2 fruit fly cellular contexts compared by ENCODE assay signal in genomic region chr3L:18272321-18273054, dm6.
TF ChIP-seq lines count a peak whose summit lies in the region.

No protein-coding gene starts in this region.

TF ChIP-seq in whole organism, embryonic, 481 proteins besides CTCF, POLR2A, EP300 and RAD21 (continued from another document and continues in another):
- TF ChIP-seq MESR4 (GFP tag; optimal IDR thresholded peaks at IDR 0.05; lab: Kevin White, UChicago) (no peak), CG13287 (GFP tag; IDR thresholded peaks at IDR 0.05; lab: Robert Waterston, UW; ENCODE audit: partially characterized antibody) (no peak), CG9437 (GFP tag; optimal IDR thresholded peaks at IDR 0.05; lab: Kevin White, UChicago) (peak; percentile 37), CG17829 (tag; optimal IDR thresholded peaks at IDR 0.05; lab: Kevin White, UChicago) (peak; percentile 57), E2f1 (GFP tag; IDR thresholded peaks at IDR 0.05; lab: Robert Waterston, UW) (no peak), CG11560 (tag; IDR thresholded peaks at IDR 0.05; lab: Robert Waterston, UW) (no peak), al (GFP tag; IDR thresholded peaks at IDR 0.05; lab: Robert Waterston, UW) (no peak), Rx (GFP tag; IDR thresholded peaks at IDR 0.05; lab: Robert Waterston, UW) (no peak), sob (GFP tag; IDR thresholded peaks at IDR 0.05; lab: Robert Waterston, UW) (peak; percentile 44; the same call in 1 of the 2 replicates), CG33557 (GFP tag; optimal IDR thresholded peaks at IDR 0.05; lab: Kevin White, UChicago) (peak; percentile 31), Deaf1 (tag; optimal IDR thresholded peaks at IDR 0.05; lab: Kevin White, UChicago) (peak; percentile 80), CG6272 (GFP tag; IDR thresholded peaks at IDR 0.05; lab: Robert Waterston, UW) (no peak), CG32767 (GFP tag; IDR thresholded peaks at IDR 0.05; lab: Robert Waterston, UW) (0 out of 2 replicates have a peak, but pooled peaks have one; percentile 12), nerfin-1 (tag; optimal IDR thresholded peaks at IDR 0.05; lab: Kevin White, UChicago) (peak; percentile 86), Usf (GFP tag; optimal IDR thresholded peaks at IDR 0.05; lab: Kevin White, UChicago) (peak; percentile 18), Tbp (GFP tag; optimal IDR thresholded peaks at IDR 0.05; lab: Kevin White, UChicago) (no peak), gsb (GFP tag; IDR thresholded peaks at IDR 0.05; lab: Robert Waterston, UW) (no peak), CG16779 (GFP tag; IDR thresholded peaks at IDR 0.05; lab: Robert Waterston, UW) (no peak), CG17328 (GFP tag; IDR thresholded peaks at IDR 0.05; lab: Robert Waterston, UW) (peak; percentile 59; the same call in 1 of the 2 replicates), peb (GFP tag; IDR thresholded peaks at IDR 0.05; lab: Robert Waterston, UW) (no peak), HLH54F (GFP tag; optimal IDR thresholded peaks at IDR 0.05; lab: Kevin White, UChicago) (no peak), scrt (GFP tag; optimal IDR thresholded peaks at IDR 0.05; lab: Kevin White, UChicago) (peak; percentile 33), CG9797 (GFP tag; optimal IDR thresholded peaks at IDR 0.05; lab: Kevin White, UChicago) (no peak), CG4617 (GFP tag; optimal IDR thresholded peaks at IDR 0.05; lab: Kevin White, UChicago; ENCODE audit: borderline replicate concordance) (no peak), tna (GFP tag; IDR thresholded peaks at IDR 0.05; lab: Robert Waterston, UW; ENCODE audit: partially characterized antibody) (no peak), CG2889 (GFP tag; IDR thresholded peaks at IDR 0.05; lab: Robert Waterston, UW) (no peak), Nf-YA (GFP tag; IDR thresholded peaks at IDR 0.05; lab: Robert Waterston, UW) (no peak; the same call in 1 of the 2 replicates), ase (GFP tag; IDR thresholded peaks at IDR 0.05; lab: Robert Waterston, UW) (no peak), sim (GFP tag; IDR thresholded peaks at IDR 0.05; lab: Robert Waterston, UW) (no peak), sna (GFP tag; IDR thresholded peaks at IDR 0.05; lab: Robert Waterston, UW; ENCODE audit: partially characterized antibody) (no peak), gem (tag; optimal IDR thresholded peaks at IDR 0.05; lab: Kevin White, UChicago) (peak; percentile 62), CG11696 (GFP tag; IDR thresholded peaks at IDR 0.05; lab: Robert Waterston, UW) (no peak), cwo (GFP tag; optimal IDR thresholded peaks at IDR 0.05; lab: Kevin White, UChicago) (no peak), vnd (GFP tag; IDR thresholded peaks at IDR 0.05; lab: Robert Waterston, UW; ENCODE audit: partially characterized antibody) (no peak), CG12236 (GFP tag; optimal IDR thresholded peaks at IDR 0.05; lab: Kevin White, UChicago) (no peak), HmgD (GFP tag; optimal IDR thresholded peaks at IDR 0.05; lab: Kevin White, UChicago) (no peak), Atf6 (GFP tag; IDR thresholded peaks at IDR 0.05; lab: Robert Waterston, UW) (no peak), stwl (tag; optimal IDR thresholded peaks at IDR 0.05; lab: Kevin White, UChicago) (no peak), bowl (GFP tag; IDR thresholded peaks at IDR 0.05; lab: Robert Waterston, UW) (no peak), CG4360 (GFP tag; IDR thresholded peaks at IDR 0.05; lab: Robert Waterston, UW) (no peak), CG6791 (GFP tag; IDR thresholded peaks at IDR 0.05; lab: Robert Waterston, UW; ENCODE audit: partially characterized antibody) (no peak), CG6683 (GFP tag; optimal IDR thresholded peaks at IDR 0.05; lab: Kevin White, UChicago) (no peak), crol (GFP tag; IDR thresholded peaks at IDR 0.05; lab: Robert Waterston, UW) (no peak), CG4404 (GFP tag; IDR thresholded peaks at IDR 0.05; lab: Robert Waterston, UW) (peak; percentile 68), yki (optimal IDR thresholded peaks at IDR 0.05; lab: Kevin White, UChicago) (no peak), CG11695 (GFP tag; IDR thresholded peaks at IDR 0.05; lab: Robert Waterston, UW) (no peak), Ets97D (GFP tag; optimal IDR thresholded peaks at IDR 0.05; lab: Kevin White, UChicago) (no peak), Dip2 (GFP tag; IDR thresholded peaks at IDR 0.05; lab: Robert Waterston, UW) (no peak), Spps (tag; optimal IDR thresholded peaks at IDR 0.05; lab: Kevin White, UChicago) (no peak), CG18764 (GFP tag; optimal IDR thresholded peaks at IDR 0.05; lab: Kevin White, UChicago) (no peak), CG10366 (GFP tag; IDR thresholded peaks at IDR 0.05; lab: Robert Waterston, UW) (peak; percentile 27; the same call in 1 of the 2 replicates), zen2 (GFP tag; IDR thresholded peaks at IDR 0.05; lab: Robert Waterston, UW; ENCODE audit: partially characterized antibody) (no peak), Nf-YC (tag; optimal IDR thresholded peaks at IDR 0.05; lab: Kevin White, UChicago) (peak; percentile 22), wdn (GFP tag; IDR thresholded peaks at IDR 0.05; lab: Robert Waterston, UW) (no peak), Mrtf (GFP tag; IDR thresholded peaks at IDR 0.05; lab: Robert Waterston, UW) (0 out of 3 replicates have a peak, but pooled peaks have one; percentile 43), tx (GFP tag; optimal IDR thresholded peaks at IDR 0.05; lab: Kevin White, UChicago) (no peak), Sry-δ (GFP tag; optimal IDR thresholded peaks at IDR 0.05; lab: Kevin White, UChicago) (no peak), D (optimal IDR thresholded peaks at IDR 0.05; lab: Kevin White, UChicago) (no peak), D (GFP tag; optimal IDR thresholded peaks at IDR 0.05; lab: Kevin White, UChicago) (peak; percentile 72), Dll (GFP tag; IDR thresholded peaks at IDR 0.05; lab: Robert Waterston, UW; ENCODE audit: partially characterized antibody) (no peak), NC2β (GFP tag; optimal IDR thresholded peaks at IDR 0.05; lab: Kevin White, UChicago) (peak; percentile 45), CG3726 (GFP tag; IDR thresholded peaks at IDR 0.05; lab: Robert Waterston, UW) (no peak), CG11504 (tag; optimal IDR thresholded peaks at IDR 0.05; lab: Kevin White, UChicago) (peak; percentile 68), bigmax (GFP tag; optimal IDR thresholded peaks at IDR 0.05; lab: Kevin White, UChicago) (no peak), Doc2 (GFP tag; IDR thresholded peaks at IDR 0.05; lab: Robert Waterston, UW) (no peak), CG10431 (GFP tag; optimal IDR thresholded peaks at IDR 0.05; lab: Kevin White, UChicago) (no peak), ham (GFP tag; IDR thresholded peaks at IDR 0.05; lab: Robert Waterston, UW) (no peak)

TF ChIP-seq in whole organism, prepupa, 60 proteins besides CTCF, POLR2A, EP300 and RAD21 (continued from another document):
- TF ChIP-seq ss (GFP tag; optimal IDR thresholded peaks at IDR 0.05; lab: Kevin White, UChicago) (no peak), fd59A (GFP tag; optimal IDR thresholded peaks at IDR 0.05; lab: Kevin White, UChicago) (no peak), Ets21C (GFP tag; optimal IDR thresholded peaks at IDR 0.05; lab: Kevin White, UChicago) (no peak), fd85E (GFP tag; optimal IDR thresholded peaks at IDR 0.05; lab: Kevin White, UChicago) (no peak), CG11294 (GFP tag; IDR thresholded peaks at IDR 0.05; lab: Robert Waterston, UW) (no peak), CG3919 (GFP tag; optimal IDR thresholded peaks at IDR 0.05; lab: Kevin White, UChicago) (no peak), achi (GFP tag; optimal IDR thresholded peaks at IDR 0.05; lab: Kevin White, UChicago) (no peak), esn (GFP tag; optimal IDR thresholded peaks at IDR 0.05; lab: Kevin White, UChicago) (no peak), svp (GFP tag; lab: Kevin White, UChicago) (peak; percentile 67), Eip93F (GFP tag; optimal IDR thresholded peaks at IDR 0.05; lab: Kevin White, UChicago) (no peak), CG6854 (GFP tag; optimal IDR thresholded peaks at IDR 0.05; lab: Kevin White, UChicago) (no peak), Met (GFP tag; optimal IDR thresholded peaks at IDR 0.05; lab: Kevin White, UChicago) (peak; percentile 31), CG15336 (GFP tag; IDR thresholded peaks at IDR 0.05; lab: Robert Waterston, UW) (no peak), pdm3 (GFP tag; optimal IDR thresholded peaks at IDR 0.05; lab: Kevin White, UChicago) (no peak), OdsH (GFP tag; optimal IDR thresholded peaks at IDR 0.05; lab: Kevin White, UChicago) (no peak), Eip75B (GFP tag; optimal IDR thresholded peaks at IDR 0.05; lab: Kevin White, UChicago) (peak; percentile 6), CG32006 (GFP tag; optimal IDR thresholded peaks at IDR 0.05; lab: Kevin White, UChicago) (no peak), acj6 (GFP tag; optimal IDR thresholded peaks at IDR 0.05; lab: Kevin White, UChicago) (no peak), CG6808 (GFP tag; optimal IDR thresholded peaks at IDR 0.05; lab: Kevin White, UChicago) (peak; percentile 23), dsx (GFP tag; optimal IDR thresholded peaks at IDR 0.05; lab: Kevin White, UChicago; ENCODE audit: poor library complexity, severe bottlenecking) (no peak), cyc (GFP tag; optimal IDR thresholded peaks at IDR 0.05; lab: Kevin White, UChicago) (peak; percentile 6), CG31627 (GFP tag; optimal IDR thresholded peaks at IDR 0.05; lab: Kevin White, UChicago) (no peak), Hr38 (GFP tag; optimal IDR thresholded peaks at IDR 0.05; lab: Kevin White, UChicago) (no peak), CG3032 (tag; optimal IDR thresholded peaks at IDR 0.05; lab: Kevin White, UChicago) (peak; percentile 38), net (GFP tag; optimal IDR thresholded peaks at IDR 0.05; lab: Kevin White, UChicago) (no peak), Lpt (GFP tag; optimal IDR thresholded peaks at IDR 0.05; lab: Kevin White, UChicago) (no peak), Hr4 (GFP tag; optimal IDR thresholded peaks at IDR 0.05; lab: Kevin White, UChicago) (no peak), Sox14 (GFP tag; optimal IDR thresholded peaks at IDR 0.05; lab: Kevin White, UChicago) (no peak), eg (GFP tag; IDR thresholded peaks at IDR 0.05; lab: Robert Waterston, UW) (no peak), CG7368 (GFP tag; optimal IDR thresholded peaks at IDR 0.05; lab: Kevin White, UChicago) (no peak), CG8319 (GFP tag; optimal IDR thresholded peaks at IDR 0.05; lab: Kevin White, UChicago) (no peak), salr (GFP tag; optimal IDR thresholded peaks at IDR 0.05; lab: Kevin White, UChicago) (no peak), CG10631 (GFP tag; optimal IDR thresholded peaks at IDR 0.05; lab: Kevin White, UChicago) (no peak), spab (GFP tag; optimal IDR thresholded peaks at IDR 0.05; lab: Kevin White, UChicago) (no peak), dac (GFP tag; optimal IDR thresholded peaks at IDR 0.05; lab: Kevin White, UChicago) (no peak)
